Worm (Caenorhabditis elegans) whole organism, L3 larva: Measurements from ENCODE around the gene F13D11.3.

Experiments used
- ZK546.5 ChIP-seq: sonication (generic microtip); optimal IDR thresholded peaks from 2 replicates; lab custom pipeline; 2017; ENCODE audit warnings: missing biosample characterization, missing genetic modification characterization
- ama-1 ChIP-seq: fragments of 150-350 bp; optimal IDR thresholded peaks from 2 replicates; lab custom pipeline; 2018
- daf-12 ChIP-seq: fragments of 150-350 bp; optimal IDR thresholded peaks from 2 replicates; lab custom pipeline; 2014; ENCODE audit warnings: missing biosample characterization, missing genetic modification reagents, missing genetic modification characterization
- egl-5 ChIP-seq: fragments of 150-350 bp; optimal IDR thresholded peaks from 2 replicates; lab custom pipeline; 2017; ENCODE audit warnings: missing biosample characterization, missing genetic modification reagents, missing genetic modification characterization, inconsistent platforms
- fkh-2 ChIP-seq: fragments of 150-350 bp; optimal IDR thresholded peaks from 2 replicates; lab custom pipeline; 2014; ENCODE audit warnings: missing biosample characterization, missing genetic modification reagents, missing genetic modification characterization
- lin-39 ChIP-seq: fragments of 150-350 bp; optimal IDR thresholded peaks from 2 replicates; lab custom pipeline; 2018; ENCODE audit warnings: missing biosample characterization, missing genetic modification reagents, missing genetic modification characterization
- nhr-23 ChIP-seq: fragments of 150-350 bp; optimal IDR thresholded peaks from 2 replicates; lab custom pipeline; 2014; ENCODE audit warnings: missing biosample characterization, missing genetic modification reagents, missing genetic modification characterization
- nhr-76 ChIP-seq: fragments of 150-350 bp; sonication (generic microtip); optimal IDR thresholded peaks from 5 replicates; lab custom pipeline; 2014; ENCODE audit warnings: missing biosample characterization, missing genetic modification characterization
- nhr-77 ChIP-seq: fragments of 150-350 bp; optimal IDR thresholded peaks from 2 replicates; lab custom pipeline; 2014; ENCODE audit warnings: missing biosample characterization, missing genetic modification characterization
- snpc-4 ChIP-seq: fragments of 150-350 bp; optimal IDR thresholded peaks from 2 replicates; lab custom pipeline; 2014; ENCODE audit warnings: missing biosample characterization, missing genetic modification characterization
- tbx-2 ChIP-seq: sonication (generic microtip); optimal IDR thresholded peaks from 2 replicates; lab custom pipeline; 2016; ENCODE audit warnings: mild to moderate bottlenecking, missing genetic modification characterization, missing compliant biosample characterization
- unc-39 ChIP-seq: sonication (generic microtip); optimal IDR thresholded peaks from 4 replicates; lab custom pipeline; 2017; ENCODE audit warnings: missing biosample characterization, missing genetic modification characterization

DNA sequence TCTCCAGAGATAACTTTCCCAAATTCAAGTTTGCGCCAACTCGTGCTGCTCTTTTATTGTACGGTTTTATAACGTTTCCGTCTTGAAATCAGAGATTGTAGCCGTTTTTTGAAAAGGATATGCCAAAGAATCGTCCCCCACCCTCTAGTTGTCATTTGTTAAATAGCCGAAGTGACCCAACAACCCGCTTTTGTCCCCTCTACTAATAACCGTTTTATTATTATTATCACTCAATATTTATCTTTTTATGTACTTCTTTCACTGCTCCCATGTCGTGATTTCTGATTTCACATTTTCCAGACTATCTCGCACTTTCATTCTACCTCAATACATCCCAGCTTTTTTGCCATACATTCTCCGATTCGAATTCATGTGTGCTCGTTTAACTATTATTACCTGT is 21.3 kb upstream of the F13D11.3 start:
- TF ChIP-seq snpc-4, result no peak
- TF ChIP-seq nhr-77 (tag; lab: Kevin White, UChicago), result no peak
- no peak for TF ChIP-seq ZK546.5
- TF ChIP-seq unc-39, result no peak
- TF ChIP-seq fkh-2 (tag; lab: Kevin White, UChicago), result no peak
- no peak for TF ChIP-seq ama-1 (lab: Kevin White, UChicago)
- no peak for TF ChIP-seq egl-5 (tag; lab: Kevin White, UChicago)
- TF ChIP-seq tbx-2 (tag; lab: Kevin White, UChicago), result no peak
- no peak for TF ChIP-seq lin-39 (tag; lab: Kevin White, UChicago)
- TF ChIP-seq nhr-23, result no peak
- no peak for TF ChIP-seq daf-12 (tag; lab: Kevin White, UChicago)
- no peak for TF ChIP-seq nhr-76 (tag; lab: Kevin White, UChicago)
